Fruit fly (Drosophila melanogaster) whole organism, embryonic: ENCODE measurements around the gene CG17470.

Experiments used
- Aef1 ChIP-seq: fragments of 200-800 bp; sonication (Bioruptor generic); IDR thresholded peaks from 3 replicates; pipeline ENCODE4 v1.3.6; 2022; ENCODE audit warnings: missing biosample characterization, missing genetic modification characterization
- Atf3 ChIP-seq: fragments of 200-800 bp; sonication (Bioruptor generic); optimal IDR thresholded peaks from 3 replicates; lab custom pipeline; 2016; ENCODE audit warnings: missing biosample characterization, missing genetic modification characterization
- B-H2 ChIP-seq: fragments of 200-800 bp; sonication (Bioruptor generic); optimal IDR thresholded peaks from 2 replicates; lab custom pipeline; 2018; ENCODE audit warnings: missing biosample characterization, mild to moderate bottlenecking, missing genetic modification characterization
- Blimp-1 ChIP-seq: fragments of 200-800 bp; sonication (Bioruptor generic); optimal IDR thresholded peaks from 3 replicates; lab custom pipeline; 2018; ENCODE audit warnings: missing biosample characterization, missing genetic modification characterization, mild to moderate bottlenecking, moderate library complexity, missing genetic modification reagents
- C15 ChIP-seq: fragments of 200-800 bp; sonication (Bioruptor generic); IDR thresholded peaks from 3 replicates; pipeline ENCODE4 v1.3.6; 2022; ENCODE audit warnings: missing biosample characterization, missing genetic modification characterization
- CG10147 ChIP-seq: fragments of 200-800 bp; sonication (Bioruptor generic); optimal IDR thresholded peaks from 2 replicates; lab custom pipeline; 2019; ENCODE audit warnings: missing biosample characterization, mild to moderate bottlenecking, missing genetic modification characterization, moderate library complexity
- CG10565 ChIP-seq: fragments of 200-800 bp; sonication (Bioruptor generic); optimal IDR thresholded peaks from 3 replicates; lab custom pipeline; 2016; ENCODE audit warnings: missing biosample characterization, mild to moderate bottlenecking, missing genetic modification characterization
- CG11085 ChIP-seq: fragments of 200-800 bp; sonication (Bioruptor generic); IDR thresholded peaks from 2 replicates; pipeline ENCODE4 v1.3.6; 2022; ENCODE audit warnings: missing biosample characterization, missing genetic modification characterization
- CG12299 ChIP-seq: fragments of 200-800 bp; sonication (Bioruptor generic); optimal IDR thresholded peaks from 2 replicates; lab custom pipeline; 2018; ENCODE audit warnings: missing biosample characterization, mild to moderate bottlenecking, missing genetic modification characterization
- CG12942 ChIP-seq: fragments of 200-800 bp; sonication (Bioruptor generic); optimal IDR thresholded peaks from 3 replicates; lab custom pipeline; 2016; ENCODE audit warnings: missing biosample characterization, missing genetic modification characterization
- CG13424 ChIP-seq: fragments of 200-800 bp; sonication (Bioruptor generic); optimal IDR thresholded peaks from 2 replicates; lab custom pipeline; 2019; ENCODE audit warnings: missing biosample characterization, mild to moderate bottlenecking, missing genetic modification characterization, moderate library complexity
- CG13775 ChIP-seq: fragments of 200-800 bp; sonication (Bioruptor generic); optimal IDR thresholded peaks from 3 replicates; lab custom pipeline; 2017; ENCODE audit warnings: missing biosample characterization, mild to moderate bottlenecking, missing genetic modification characterization
- CG16815 ChIP-seq: fragments of 200-800 bp; sonication (Bioruptor generic); optimal IDR thresholded peaks from 3 replicates; lab custom pipeline; 2017; ENCODE audit warnings: missing biosample characterization, mild to moderate bottlenecking, missing genetic modification characterization
- CG17802 ChIP-seq: fragments of 200-800 bp; sonication (Bioruptor generic); optimal IDR thresholded peaks from 2 replicates; lab custom pipeline; 2018; ENCODE audit warnings: missing biosample characterization, mild to moderate bottlenecking, missing genetic modification characterization, moderate library complexity
- CG30403 ChIP-seq: fragments of 200-800 bp; sonication (Bioruptor generic); optimal IDR thresholded peaks from 3 replicates; lab custom pipeline; 2016; ENCODE audit warnings: missing biosample characterization, missing genetic modification characterization
- CG30431 ChIP-seq: fragments of 200-800 bp; sonication (Bioruptor generic); optimal IDR thresholded peaks from 2 replicates; lab custom pipeline; 2017; ENCODE audit warnings: missing biosample characterization, missing genetic modification characterization
- CG32532 ChIP-seq: fragments of 200-800 bp; sonication (Bioruptor generic); IDR thresholded peaks from 2 replicates; pipeline ENCODE4 v1.3.6; 2022; ENCODE audit warnings: missing biosample characterization, missing genetic modification characterization
- CG4328 ChIP-seq: fragments of 200-800 bp; sonication (Bioruptor generic); optimal IDR thresholded peaks from 3 replicates; lab custom pipeline; 2017; ENCODE audit warnings: missing biosample characterization, missing genetic modification reagents, missing genetic modification characterization
- CG6854 ChIP-seq: fragments of 200-800 bp; sonication (Bioruptor generic); optimal IDR thresholded peaks from 3 replicates; lab custom pipeline; 2017; ENCODE audit warnings: missing biosample characterization, mild to moderate bottlenecking, missing genetic modification characterization
- CG8359 ChIP-seq: fragments of 200-800 bp; sonication (Bioruptor generic); optimal IDR thresholded peaks from 2 replicates; lab custom pipeline; 2017; ENCODE audit warnings: missing biosample characterization, mild to moderate bottlenecking, missing genetic modification characterization, borderline replicate concordance
- CG8765 ChIP-seq: fragments of 200-800 bp; sonication (Bioruptor generic); IDR thresholded peaks from 2 replicates; pipeline ENCODE4 v1.3.6; 2022; ENCODE audit warnings: missing biosample characterization, missing genetic modification characterization
- CoRest ChIP-seq: fragments of 200-800 bp; sonication (Bioruptor generic); optimal IDR thresholded peaks from 3 replicates; lab custom pipeline; 2018; ENCODE audit warnings: missing biosample characterization, mild to moderate bottlenecking, missing genetic modification characterization, moderate library complexity
- D19A ChIP-seq: fragments of 200-800 bp; optimal IDR thresholded peaks from 3 replicates; lab custom pipeline; 2019; ENCODE audit warnings: missing biosample characterization, mild to moderate bottlenecking, missing genetic modification characterization, moderate library complexity
- Dref ChIP-seq: fragments of 200-800 bp; sonication (Bioruptor generic); IDR thresholded peaks from 2 replicates; pipeline ENCODE4 v1.3.6; 2022; ENCODE audit warnings: missing biosample characterization, missing genetic modification characterization
- ERR ChIP-seq: fragments of 200-800 bp; sonication (Bioruptor generic); optimal IDR thresholded peaks from 2 replicates; lab custom pipeline; 2016; ENCODE audit warnings: missing biosample characterization, missing genetic modification characterization
- Ets65A ChIP-seq: fragments of 200-800 bp; sonication (Bioruptor generic); peaks from one replicate; lab custom pipeline; 2016; ENCODE audit warnings: missing biosample characterization, missing genetic modification characterization
- Fer2 ChIP-seq: fragments of 200-800 bp; sonication (Bioruptor generic); optimal IDR thresholded peaks from 2 replicates; lab custom pipeline; 2018; ENCODE audit warnings: missing biosample characterization, mild to moderate bottlenecking, missing genetic modification characterization, moderate library complexity
- HLH3B ChIP-seq: fragments of 200-800 bp; sonication (Bioruptor generic); IDR thresholded peaks from 2 replicates; pipeline ENCODE4 v1.3.6; 2022; ENCODE audit warnings: missing biosample characterization, missing genetic modification characterization
- Kr ChIP-seq: fragments of 200-800 bp; sonication (Bioruptor generic); optimal IDR thresholded peaks from 2 replicates; lab custom pipeline; 2017; ENCODE audit warnings: missing biosample characterization, mild to moderate bottlenecking, missing genetic modification characterization
- NC2β ChIP-seq: fragments of 200-800 bp; sonication (Bioruptor generic); optimal IDR thresholded peaks from 2 replicates; lab custom pipeline; 2016; ENCODE audit warnings: missing biosample characterization, missing genetic modification characterization
- Nf-YB ChIP-seq: fragments of 200-800 bp; sonication (Bioruptor generic); optimal IDR thresholded peaks from 3 replicates; lab custom pipeline; 2019; ENCODE audit warnings: missing biosample characterization, mild to moderate bottlenecking, missing genetic modification characterization, moderate library complexity
- Opbp ChIP-seq: fragments of 200-800 bp; sonication (Bioruptor generic); IDR thresholded peaks from 3 replicates; pipeline ENCODE4 v1.3.6; 2022; ENCODE audit warnings: missing biosample characterization, missing genetic modification characterization; ENCODE audit not compliant: partially characterized antibody
- Ravus ChIP-seq: fragments of 200-800 bp; sonication (Bioruptor generic); IDR thresholded peaks from 2 replicates; pipeline ENCODE4 v1.3.6; 2022; ENCODE audit warnings: missing biosample characterization, missing genetic modification characterization
- Side ChIP-seq: fragments of 200-800 bp; sonication (Bioruptor generic); optimal IDR thresholded peaks from 2 replicates; lab custom pipeline; 2016; ENCODE audit warnings: missing biosample characterization, missing genetic modification characterization
- Six4 ChIP-seq: fragments of 200-800 bp; sonication (Bioruptor generic); optimal IDR thresholded peaks from 2 replicates; lab custom pipeline; 2016; ENCODE audit warnings: missing biosample characterization, missing genetic modification characterization
- Xrp1 ChIP-seq: fragments of 200-800 bp; sonication (Bioruptor generic); IDR thresholded peaks from 2 replicates; pipeline ENCODE4 v1.3.6; 2022; ENCODE audit warnings: missing biosample characterization, missing genetic modification characterization
- chm ChIP-seq: fragments of 200-800 bp; sonication (Bioruptor generic); IDR thresholded peaks from 2 replicates; pipeline ENCODE4 v1.3.6; 2022; ENCODE audit warnings: missing biosample characterization, missing genetic modification characterization
- ewg ChIP-seq: fragments of 200-800 bp; sonication (Bioruptor generic); optimal IDR thresholded peaks from 3 replicates; lab custom pipeline; 2017; ENCODE audit warnings: mild to moderate bottlenecking, missing biosample characterization, missing genetic modification reagents, missing genetic modification characterization
- h ChIP-seq: fragments of >200 bp; optimal IDR thresholded peaks from 2 replicates; lab custom pipeline; 2017
- hkb ChIP-seq, 2 experiments: fragments of 200-800 bp in 1 of 2; fragments of >200 bp in 1 of 2; sonication (Bioruptor generic) in 1 of 2; IDR thresholded peaks in 1 of 2; optimal IDR thresholded peaks in 1 of 2; 2 replicates each; pipeline versions ENCODE4 v1.3.6 to Lab custom; 2017 to 2022; ENCODE audit warnings: missing biosample characterization in 1 of 2, missing genetic modification characterization in 1 of 2
- jing ChIP-seq: fragments of 200-800 bp; sonication (Bioruptor generic); optimal IDR thresholded peaks from 2 replicates; lab custom pipeline; 2018; ENCODE audit warnings: missing biosample characterization, mild to moderate bottlenecking, missing genetic modification characterization
- kay ChIP-seq: fragments of 200-800 bp; sonication (Bioruptor generic); optimal IDR thresholded peaks from 2 replicates; lab custom pipeline; 2016; ENCODE audit warnings: missing biosample characterization, missing genetic modification characterization
- lilli ChIP-seq: fragments of 200-800 bp; sonication (Bioruptor generic); optimal IDR thresholded peaks from 3 replicates; lab custom pipeline; 2016; ENCODE audit warnings: missing biosample characterization, missing genetic modification characterization
- lmd ChIP-seq: fragments of 200-800 bp; sonication (Bioruptor generic); IDR thresholded peaks from 2 replicates; pipeline ENCODE4 v1.3.6; 2022; ENCODE audit warnings: missing biosample characterization, missing genetic modification characterization
- lola ChIP-seq, 3 experiments: fragments of >200 bp in 2 of 3; fragments of 200-800 bp in 1 of 3; sonication (Bioruptor generic) in 1 of 3; optimal IDR thresholded peaks; 2 replicates each; lab custom pipeline; 2017 to 2019; ENCODE audit warnings: missing biosample characterization in 3 of 3, missing genetic modification characterization in 3 of 3, mild to moderate bottlenecking in 1 of 3, moderate library complexity in 1 of 3
- ranshi ChIP-seq: fragments of 200-800 bp; sonication (Bioruptor generic); IDR thresholded peaks from 2 replicates; pipeline ENCODE4 v1.3.6; 2022; ENCODE audit warnings: missing biosample characterization, missing genetic modification characterization
- sc ChIP-seq, 3 experiments: fragments of >200 bp in 2 of 3; fragments of 200-800 bp in 1 of 3; sonication (Bioruptor generic) in 1 of 3; optimal IDR thresholded peaks; 2 replicates in 2 of 3; 3 replicates in 1 of 3; lab custom pipeline; 2017; ENCODE audit warnings: mild to moderate bottlenecking in 1 of 3, missing biosample characterization in 1 of 3, missing genetic modification characterization in 1 of 3, missing genetic modification reagents in 1 of 3
- sug ChIP-seq: fragments of 200-800 bp; optimal IDR thresholded peaks from 2 replicates; lab custom pipeline; 2019; ENCODE audit warnings: missing biosample characterization, mild to moderate bottlenecking, missing genetic modification characterization, moderate library complexity
- tap ChIP-seq: fragments of 200-800 bp; optimal IDR thresholded peaks from 3 replicates; lab custom pipeline; 2019; ENCODE audit warnings: missing biosample characterization, mild to moderate bottlenecking, missing genetic modification characterization, moderate library complexity
- vfl ChIP-seq: fragments of 200-800 bp; sonication (Bioruptor generic); optimal IDR thresholded peaks from 2 replicates; lab custom pipeline; 2016; ENCODE audit warnings: missing biosample characterization, missing genetic modification characterization
- yki ChIP-seq: fragments of >200 bp; optimal IDR thresholded peaks from 3 replicates; lab custom pipeline; 2018

The CG17470 gene

dm6 chr2L:20656110-20656509 is 13.1 kb upstream of the CG17470 start, which contains the start of the genes brun and CG2614 (continued):
- TF ChIP-seq HLH3B (GFP tag; lab: Robert Waterston, UW) (peak; percentile 76), CG8765 (GFP tag; lab: Robert Waterston, UW) (no peak), jing (no peak), CG8359 (GFP tag; lab: Kevin White, UChicago) (no peak), Opbp (GFP tag; lab: Robert Waterston, UW) (peak; percentile 74), tap (tag; lab: Kevin White, UChicago) (no peak), Side (GFP tag; lab: Kevin White, UChicago) (peak; percentile 73), CG13775 (GFP tag; lab: Kevin White, UChicago) (peak; percentile 84), CG6854 (no peak), Kr (GFP tag; lab: Kevin White, UChicago) (no peak), chm (GFP tag; lab: Robert Waterston, UW) (no peak), CG11085 (GFP tag; lab: Robert Waterston, UW) (0 out of 2 replicates have a peak, but pooled peaks have one; percentile 40), ranshi (GFP tag; lab: Robert Waterston, UW) (no peak; the same call in 1 of the 2 replicates), CG16815 (GFP tag; lab: Kevin White, UChicago) (peak; percentile 38), CG13424 (peak; percentile 72), vfl (GFP tag; lab: Kevin White, UChicago) (peak; percentile 78), CG30431 (GFP tag; lab: Kevin White, UChicago) (no peak), CG12942 (GFP tag; lab: Kevin White, UChicago) (peak; percentile 69), ERR (GFP tag; lab: Kevin White, UChicago) (no peak), CG10565 (no peak), lmd (GFP tag; lab: Robert Waterston, UW) (peak; percentile 59), lola (GFP tag; optimal IDR thresholded peaks at IDR 0.05; lab: Kevin White, UChicago) (peak in 1 of 3 experiments; percentile 70), NC2β (peak; percentile 59), Dref (GFP tag; lab: Robert Waterston, UW) (peak; percentile 58; the same call in 1 of the 2 replicates), Xrp1 (peak; percentile 69), yki (lab: Kevin White, UChicago) (no peak), Ravus (GFP tag; lab: Robert Waterston, UW) (0 out of 2 replicates have a peak, but pooled peaks have one; percentile 5), B-H2 (GFP tag; lab: Kevin White, UChicago) (no peak), CG17802 (tag; lab: Kevin White, UChicago) (no peak), Atf3 (GFP tag; lab: Kevin White, UChicago) (peak; percentile 60), Aef1 (GFP tag; lab: Robert Waterston, UW) (peak; percentile 80), Ets65A (GFP tag; lab: Kevin White, UChicago) (peak; percentile 97), CG10147 (GFP tag; lab: Kevin White, UChicago) (no peak), hkb (optimal IDR thresholded peaks at IDR 0.05; lab: Kevin White, UChicago) (no peak), hkb (GFP tag; IDR thresholded peaks at IDR 0.05; lab: Robert Waterston, UW) (peak; percentile 56), sug (tag; lab: Kevin White, UChicago) (no peak), h (no peak), CG32532 (GFP tag; lab: Robert Waterston, UW) (peak; percentile 78), CG4328 (peak; percentile 24), sc (optimal IDR thresholded peaks at IDR 0.05; lab: Kevin White, UChicago) (no peak), sc (GFP tag; optimal IDR thresholded peaks at IDR 0.05; lab: Kevin White, UChicago) (no peak), CoRest (tag; lab: Kevin White, UChicago) (peak; percentile 72), Blimp-1 (no peak), CG12299 (tag; lab: Kevin White, UChicago) (no peak), Nf-YB (peak; percentile 69), Fer2 (tag; lab: Kevin White, UChicago) (peak; percentile 29), CG30403 (peak; percentile 85), C15 (GFP tag; lab: Robert Waterston, UW) (0 out of 3 replicates have a peak, but pooled peaks have one; percentile 52), Six4 (GFP tag; lab: Kevin White, UChicago) (peak; percentile 1), ewg (GFP tag; lab: Kevin White, UChicago) (no peak), lilli (GFP tag; lab: Kevin White, UChicago) (peak; percentile 86), D19A (no peak), kay (GFP tag; lab: Kevin White, UChicago) (peak; percentile 54)
